Fruit fly (Drosophila melanogaster) whole organism, embryonic: ENCODE results near the gene Hsp70Ab.

ENCODE experiments used
- Aef1 ChIP-seq: fragments of 200-800 bp; sonication (Bioruptor generic); IDR thresholded peaks from 3 replicates; pipeline ENCODE4 v1.3.6; 2022; ENCODE audit warnings: missing biosample characterization, missing genetic modification characterization
- Atf6 ChIP-seq: fragments of 200-800 bp; sonication (Bioruptor generic); IDR thresholded peaks from 2 replicates; pipeline ENCODE4 v1.3.6; 2022; ENCODE audit warnings: missing biosample characterization, missing genetic modification characterization
- B-H2 ChIP-seq: fragments of 200-800 bp; sonication (Bioruptor generic); optimal IDR thresholded peaks from 2 replicates; lab custom pipeline; 2018; ENCODE audit warnings: missing biosample characterization, mild to moderate bottlenecking, missing genetic modification characterization
- CG10321 ChIP-seq: fragments of 200-800 bp; sonication (Bioruptor generic); IDR thresholded peaks from 2 replicates; pipeline ENCODE4 v1.3.6; 2022; ENCODE audit warnings: missing biosample characterization, missing genetic modification characterization
- CG11560 ChIP-seq: fragments of 200-800 bp; sonication (Bioruptor generic); IDR thresholded peaks from 3 replicates; pipeline ENCODE4 v1.3.6; 2022; ENCODE audit warnings: missing biosample characterization, missing genetic modification characterization
- CG11723 ChIP-seq: fragments of 200-800 bp; sonication (Bioruptor generic); optimal IDR thresholded peaks from 2 replicates; lab custom pipeline; 2017; ENCODE audit warnings: missing biosample characterization, mild to moderate bottlenecking, missing genetic modification characterization
- CG12155 ChIP-seq: fragments of 200-800 bp; sonication (Bioruptor generic); optimal IDR thresholded peaks from 3 replicates; lab custom pipeline; 2016; ENCODE audit warnings: missing biosample characterization, missing genetic modification characterization
- CG12299 ChIP-seq: fragments of 200-800 bp; sonication (Bioruptor generic); optimal IDR thresholded peaks from 2 replicates; lab custom pipeline; 2018; ENCODE audit warnings: missing biosample characterization, mild to moderate bottlenecking, missing genetic modification characterization
- CG12769 ChIP-seq: fragments of 200-800 bp; sonication (Bioruptor generic); optimal IDR thresholded peaks from 2 replicates; lab custom pipeline; 2019; ENCODE audit warnings: missing biosample characterization, mild to moderate bottlenecking, missing genetic modification characterization, moderate library complexity
- CG15073 ChIP-seq: fragments of 200-800 bp; sonication (Bioruptor generic); optimal IDR thresholded peaks from 2 replicates; lab custom pipeline; 2016; ENCODE audit warnings: missing biosample characterization, missing genetic modification characterization
- CG1529 ChIP-seq: fragments of 200-800 bp; sonication (Bioruptor generic); optimal IDR thresholded peaks from 3 replicates; lab custom pipeline; 2018; ENCODE audit warnings: missing biosample characterization, missing genetic modification characterization
- CG15514 ChIP-seq: fragments of 200-800 bp; sonication (Bioruptor generic); optimal IDR thresholded peaks from 3 replicates; lab custom pipeline; 2017; ENCODE audit warnings: missing biosample characterization, missing genetic modification characterization, mild to moderate bottlenecking, moderate library complexity, missing genetic modification reagents
- CG16813 ChIP-seq: fragments of 200-800 bp; sonication (Bioruptor generic); IDR thresholded peaks from 3 replicates; pipeline ENCODE4 v1.3.6; 2022; ENCODE audit warnings: missing biosample characterization, missing genetic modification characterization; ENCODE audit not compliant: partially characterized antibody
- CG17186 ChIP-seq: fragments of 200-800 bp; sonication (Bioruptor generic); optimal IDR thresholded peaks from 3 replicates; lab custom pipeline; 2017; ENCODE audit warnings: missing biosample characterization, missing genetic modification reagents, missing genetic modification characterization
- CG2116 ChIP-seq: fragments of 200-800 bp; sonication (Bioruptor generic); optimal IDR thresholded peaks from 3 replicates; lab custom pipeline; 2018; ENCODE audit warnings: missing biosample characterization, mild to moderate bottlenecking, missing genetic modification characterization
- CG2202 ChIP-seq: fragments of 200-800 bp; sonication (Bioruptor generic); optimal IDR thresholded peaks from 2 replicates; lab custom pipeline; 2018; ENCODE audit warnings: missing biosample characterization, mild to moderate bottlenecking, missing genetic modification characterization
- CG31365 ChIP-seq: fragments of 200-800 bp; sonication (Bioruptor generic); optimal IDR thresholded peaks from 2 replicates; lab custom pipeline; 2018; ENCODE audit warnings: missing biosample characterization, mild to moderate bottlenecking, missing genetic modification characterization
- CG34224 ChIP-seq: fragments of 200-800 bp; sonication (Bioruptor generic); IDR thresholded peaks from 3 replicates; pipeline ENCODE4 v1.3.6; 2022; ENCODE audit warnings: missing biosample characterization, missing genetic modification characterization; ENCODE audit not compliant: partially characterized antibody
- CG4282 ChIP-seq: fragments of 200-800 bp; sonication (Bioruptor generic); optimal IDR thresholded peaks from 2 replicates; lab custom pipeline; 2016; ENCODE audit warnings: missing biosample characterization, missing genetic modification characterization
- CG6272 ChIP-seq: fragments of 200-800 bp; sonication (Bioruptor generic); IDR thresholded peaks from 2 replicates; pipeline ENCODE4 v1.3.6; 2022; ENCODE audit warnings: missing biosample characterization, missing genetic modification characterization
- CG6791 ChIP-seq: fragments of 200-800 bp; sonication (Bioruptor generic); IDR thresholded peaks from 3 replicates; pipeline ENCODE4 v1.3.6; 2022; ENCODE audit warnings: missing biosample characterization, missing genetic modification characterization; ENCODE audit not compliant: partially characterized antibody
- CG6813 ChIP-seq: fragments of 200-800 bp; sonication (Bioruptor generic); optimal IDR thresholded peaks from 2 replicates; lab custom pipeline; 2017; ENCODE audit warnings: missing biosample characterization, missing genetic modification characterization, mild to moderate bottlenecking, moderate library complexity, missing genetic modification reagents
- CG8290 ChIP-seq, 3 experiments: fragments of 200-800 bp; sonication (Bioruptor generic); optimal IDR thresholded peaks; 2 replicates each; lab custom pipeline; 2016 to 2019; ENCODE audit warnings: missing biosample characterization in 3 of 3, missing genetic modification characterization in 3 of 3, mild to moderate bottlenecking in 2 of 3, moderate library complexity in 1 of 3
- CG8924 ChIP-seq: fragments of 200-800 bp; optimal IDR thresholded peaks from 3 replicates; lab custom pipeline; 2019; ENCODE audit warnings: missing biosample characterization, mild to moderate bottlenecking, missing genetic modification characterization, moderate library complexity
- CG9437 ChIP-seq: fragments of 200-800 bp; sonication (Bioruptor generic); optimal IDR thresholded peaks from 2 replicates; lab custom pipeline; 2018; ENCODE audit warnings: missing biosample characterization, mild to moderate bottlenecking, missing genetic modification characterization
- Fer1 ChIP-seq: fragments of 200-800 bp; sonication (Bioruptor generic); optimal IDR thresholded peaks from 2 replicates; lab custom pipeline; 2017; ENCODE audit warnings: missing biosample characterization, mild to moderate bottlenecking, missing genetic modification characterization
- Gsc ChIP-seq: fragments of 200-800 bp; sonication (Bioruptor generic); IDR thresholded peaks from 2 replicates; pipeline ENCODE4 v1.3.6; 2022; ENCODE audit warnings: missing biosample characterization, missing genetic modification characterization
- Hsf ChIP-seq: fragments of 200-800 bp; sonication (Bioruptor generic); optimal IDR thresholded peaks from 3 replicates; lab custom pipeline; 2016; ENCODE audit warnings: missing biosample characterization, missing genetic modification characterization
- Mrtf ChIP-seq: fragments of 200-800 bp; sonication (Bioruptor generic); IDR thresholded peaks from 3 replicates; pipeline ENCODE4 v1.3.6; 2022; ENCODE audit warnings: missing biosample characterization, missing genetic modification characterization
- Myb ChIP-seq: fragments of 200-800 bp; sonication (Bioruptor generic); optimal IDR thresholded peaks from 2 replicates; lab custom pipeline; 2016; ENCODE audit warnings: missing biosample characterization, missing genetic modification characterization
- NK7.1 ChIP-seq: fragments of 200-800 bp; sonication (Bioruptor generic); optimal IDR thresholded peaks from 3 replicates; lab custom pipeline; 2016; ENCODE audit warnings: missing biosample characterization, missing genetic modification characterization
- Rx ChIP-seq: fragments of 200-800 bp; sonication (Bioruptor generic); IDR thresholded peaks from 2 replicates; pipeline ENCODE4 v1.3.6; 2022; ENCODE audit warnings: missing biosample characterization, missing genetic modification characterization
- ac ChIP-seq: fragments of 200-800 bp; sonication (Bioruptor generic); optimal IDR thresholded peaks from 3 replicates; lab custom pipeline; 2017; ENCODE audit warnings: missing biosample characterization, mild to moderate bottlenecking, missing genetic modification characterization
- ap ChIP-seq: fragments of 200-800 bp; sonication (Bioruptor generic); IDR thresholded peaks from 2 replicates; pipeline ENCODE4 v1.3.6; 2022; ENCODE audit warnings: missing biosample characterization, missing genetic modification characterization
- bowl ChIP-seq: fragments of 200-800 bp; sonication (Bioruptor generic); IDR thresholded peaks from 2 replicates; pipeline ENCODE4 v1.3.6; 2022; ENCODE audit warnings: missing biosample characterization, missing genetic modification characterization
- btn ChIP-seq: fragments of 200-800 bp; sonication (Bioruptor generic); optimal IDR thresholded peaks from 2 replicates; lab custom pipeline; 2016; ENCODE audit warnings: missing biosample characterization, missing genetic modification characterization
- cg ChIP-seq: fragments of 200-800 bp; sonication (Bioruptor generic); optimal IDR thresholded peaks from 3 replicates; lab custom pipeline; 2019; ENCODE audit warnings: missing biosample characterization, mild to moderate bottlenecking, missing genetic modification characterization, moderate library complexity
- dpn ChIP-seq, 2 experiments: fragments of 200-800 bp; sonication (Bioruptor generic); optimal IDR thresholded peaks; 3 replicates each; lab custom pipeline; 2016; ENCODE audit warnings: missing biosample characterization in 2 of 2, missing genetic modification characterization in 2 of 2
- gt ChIP-seq: fragments of 200-800 bp; sonication (Bioruptor generic); IDR thresholded peaks from 2 replicates; pipeline ENCODE4 v1.3.6; 2022; ENCODE audit warnings: missing biosample characterization, missing genetic modification characterization
- lbe ChIP-seq: fragments of 200-800 bp; sonication (Bioruptor generic); optimal IDR thresholded peaks from 2 replicates; lab custom pipeline; 2016; ENCODE audit warnings: missing biosample characterization, mild to moderate bottlenecking, missing genetic modification characterization
- mirr ChIP-seq: fragments of 200-800 bp; sonication (Bioruptor generic); optimal IDR thresholded peaks from 3 replicates; lab custom pipeline; 2018; ENCODE audit warnings: missing biosample characterization, mild to moderate bottlenecking, missing genetic modification characterization
- p53 ChIP-seq: fragments of 200-800 bp; sonication (Bioruptor generic); optimal IDR thresholded peaks from 2 replicates; lab custom pipeline; 2016; ENCODE audit warnings: missing biosample characterization, missing genetic modification characterization
- ro ChIP-seq: fragments of 200-800 bp; sonication (Bioruptor generic); IDR thresholded peaks from 2 replicates; pipeline ENCODE4 v1.3.6; 2022; ENCODE audit warnings: missing biosample characterization, missing genetic modification characterization
- row ChIP-seq: fragments of 200-800 bp; sonication (Bioruptor generic); IDR thresholded peaks from 3 replicates; pipeline ENCODE4 v1.3.6; 2022; ENCODE audit warnings: missing biosample characterization, missing genetic modification characterization
- salm ChIP-seq: fragments of 200-800 bp; sonication (Bioruptor generic); optimal IDR thresholded peaks from 2 replicates; lab custom pipeline; 2018; ENCODE audit warnings: missing biosample characterization, mild to moderate bottlenecking, missing genetic modification characterization
- sc ChIP-seq, 3 experiments: fragments of >200 bp in 2 of 3; fragments of 200-800 bp in 1 of 3; sonication (Bioruptor generic) in 1 of 3; optimal IDR thresholded peaks; 2 replicates in 2 of 3; 3 replicates in 1 of 3; lab custom pipeline; 2017; ENCODE audit warnings: mild to moderate bottlenecking in 1 of 3, missing biosample characterization in 1 of 3, missing genetic modification characterization in 1 of 3, missing genetic modification reagents in 1 of 3
- sens-2 ChIP-seq: fragments of 200-800 bp; sonication (Bioruptor generic); IDR thresholded peaks from 2 replicates; pipeline ENCODE4 v1.3.6; 2022; ENCODE audit warnings: missing biosample characterization, missing genetic modification characterization
- shn ChIP-seq: fragments of 200-800 bp; sonication (Bioruptor generic); optimal IDR thresholded peaks from 3 replicates; lab custom pipeline; 2016; ENCODE audit warnings: missing biosample characterization, missing genetic modification characterization
- sisA ChIP-seq: fragments of 200-800 bp; sonication (Bioruptor generic); IDR thresholded peaks from 2 replicates; pipeline ENCODE4 v1.3.6; 2022; ENCODE audit warnings: missing biosample characterization, missing genetic modification characterization
- tx ChIP-seq: fragments of 200-800 bp; sonication (Bioruptor generic); optimal IDR thresholded peaks from 2 replicates; lab custom pipeline; 2016; ENCODE audit warnings: missing biosample characterization, missing genetic modification characterization
- yki ChIP-seq: fragments of >200 bp; optimal IDR thresholded peaks from 3 replicates; lab custom pipeline; 2018

The Hsp70Ab gene

DNA sequence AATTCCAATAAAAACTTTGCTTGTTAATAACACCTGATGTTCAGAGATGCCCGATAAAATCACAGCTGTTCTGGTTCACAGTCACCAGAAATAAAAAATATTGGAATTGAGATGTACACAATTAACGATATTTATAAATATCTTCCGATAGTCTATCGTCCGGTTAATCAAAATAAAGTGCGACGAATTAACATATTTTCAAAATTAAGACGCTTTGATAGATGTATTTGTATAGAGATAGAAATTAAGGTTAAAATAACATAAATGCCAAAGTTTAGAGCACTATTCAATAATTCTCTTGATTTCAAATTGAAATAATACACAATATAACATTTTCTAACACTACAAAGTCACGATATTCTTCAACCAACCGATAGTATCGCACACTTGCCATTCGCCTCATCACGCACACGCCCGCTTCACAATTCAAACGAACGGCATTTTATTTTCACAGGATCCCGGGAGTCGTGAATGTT is 4.4 kb downstream of the Hsp70Ab start, which contains the start of the genes CG3281 and aurA (continued):
- TF ChIP-seq B-H2 (GFP tag; lab: Kevin White, UChicago): peak; percentile 58
- peak; percentile 48 for TF ChIP-seq yki (lab: Kevin White, UChicago)
- TF ChIP-seq CG2202 (tag; lab: Kevin White, UChicago): peak; percentile 20
- peak; percentile 57 for TF ChIP-seq Aef1 (GFP tag; lab: Robert Waterston, UW)
- TF ChIP-seq CG31365 (tag; lab: Kevin White, UChicago): no peak
- peak; percentile 15 for TF ChIP-seq salm (tag; lab: Kevin White, UChicago)
- TF ChIP-seq ac (GFP tag; lab: Kevin White, UChicago): no peak
- no peak for TF ChIP-seq Gsc (GFP tag; lab: Robert Waterston, UW)
- TF ChIP-seq CG8924 (tag; lab: Kevin White, UChicago): peak; percentile 71
- TF ChIP-seq sisA (GFP tag; lab: Robert Waterston, UW): peak; percentile 73
- peak; percentile 83 for TF ChIP-seq Hsf
- peak; percentile 62 for TF ChIP-seq Fer1
- peak; percentile 10 for TF ChIP-seq CG12299 (tag; lab: Kevin White, UChicago)
- TF ChIP-seq btn (GFP tag; lab: Kevin White, UChicago): no peak
- TF ChIP-seq Rx (GFP tag; lab: Robert Waterston, UW): peak; percentile 31; the same call in 1 of the 2 replicates
- TF ChIP-seq CG8290 (GFP tag; optimal IDR thresholded peaks at IDR 0.05; lab: Kevin White, UChicago): peak; percentile 86
- peak; percentile 50 to 72 for TF ChIP-seq CG8290 (tag; optimal IDR thresholded peaks at IDR 0.05; lab: Kevin White, UChicago)
- peak; percentile 36 for TF ChIP-seq CG4282 (GFP tag; lab: Kevin White, UChicago)
- no peak for TF ChIP-seq gt (GFP tag; lab: Robert Waterston, UW)
- TF ChIP-seq CG12769 (tag; lab: Kevin White, UChicago): no peak
- TF ChIP-seq p53 (GFP tag; lab: Kevin White, UChicago): no peak
- no peak for TF ChIP-seq mirr (GFP tag; lab: Kevin White, UChicago)
- TF ChIP-seq CG1529 (GFP tag; lab: Kevin White, UChicago): no peak
- TF ChIP-seq CG11723: peak; percentile 35
- TF ChIP-seq CG15514 (GFP tag; lab: Kevin White, UChicago): peak; percentile 83
- TF ChIP-seq CG6791 (GFP tag; lab: Robert Waterston, UW): peak; percentile 92
- peak; percentile 76 for TF ChIP-seq CG12155
- no peak for TF ChIP-seq NK7.1 (GFP tag; lab: Kevin White, UChicago)
- peak; percentile 9 for TF ChIP-seq CG9437 (GFP tag; lab: Kevin White, UChicago)
- peak; percentile 67 for TF ChIP-seq CG6272 (GFP tag; lab: Robert Waterston, UW)
- TF ChIP-seq ap (GFP tag; lab: Robert Waterston, UW): no peak
- TF ChIP-seq Mrtf (GFP tag; lab: Robert Waterston, UW): no peak
- TF ChIP-seq CG11560 (tag; lab: Robert Waterston, UW): peak; percentile 27; the same call in 1 of the 3 replicates
- TF ChIP-seq cg (GFP tag; lab: Kevin White, UChicago): no peak
- TF ChIP-seq lbe (GFP tag; lab: Kevin White, UChicago): peak; percentile 62
- TF ChIP-seq row (GFP tag; lab: Robert Waterston, UW): peak; percentile 95
- TF ChIP-seq sc (optimal IDR thresholded peaks at IDR 0.05; lab: Kevin White, UChicago): no peak
- no peak for TF ChIP-seq sc (GFP tag; optimal IDR thresholded peaks at IDR 0.05; lab: Kevin White, UChicago)
- no peak for TF ChIP-seq bowl (GFP tag; lab: Robert Waterston, UW)
- TF ChIP-seq CG15073: no peak
- TF ChIP-seq ro (GFP tag; lab: Robert Waterston, UW): no peak
- peak; percentile 89 for TF ChIP-seq Myb
- TF ChIP-seq tx (GFP tag; lab: Kevin White, UChicago): peak; percentile 73
- TF ChIP-seq CG6813 (GFP tag; lab: Kevin White, UChicago): no peak
- peak; percentile 80 for TF ChIP-seq shn (GFP tag; lab: Kevin White, UChicago)
- TF ChIP-seq sens-2 (GFP tag; lab: Robert Waterston, UW): no peak
- peak; percentile 79 for TF ChIP-seq CG2116
- peak; percentile 99 for TF ChIP-seq CG16813 (GFP tag; lab: Robert Waterston, UW)
- peak; percentile 72 to 83 for TF ChIP-seq dpn (GFP tag; optimal IDR thresholded peaks at IDR 0.05; lab: Kevin White, UChicago)
- TF ChIP-seq CG10321 (GFP tag; lab: Robert Waterston, UW): no peak
- peak; percentile 56 for TF ChIP-seq Atf6
- peak; percentile 72 for TF ChIP-seq CG17186 (GFP tag; lab: Kevin White, UChicago)
- peak; percentile 94 for TF ChIP-seq CG34224 (GFP tag; lab: Robert Waterston, UW)
